Fruit fly (Drosophila melanogaster) whole organism, embryonic: ENCODE results near the gene CG14234.

ENCODE experiments used
- Atf6 ChIP-seq: fragments of 200-800 bp; sonication (Bioruptor generic); IDR thresholded peaks from 2 replicates; pipeline ENCODE4 v1.3.6; 2022; ENCODE audit warnings: missing biosample characterization, missing genetic modification characterization
- BtbVII ChIP-seq: fragments of 200-800 bp; sonication (Bioruptor generic); optimal IDR thresholded peaks from 3 replicates; lab custom pipeline; 2017; ENCODE audit warnings: missing biosample characterization, mild to moderate bottlenecking, missing genetic modification characterization
- CG10654 ChIP-seq: fragments of 200-800 bp; sonication (Bioruptor generic); optimal IDR thresholded peaks from 2 replicates; lab custom pipeline; 2016; ENCODE audit warnings: missing biosample characterization, missing genetic modification characterization
- CG10979 ChIP-seq: fragments of 200-800 bp; sonication (Bioruptor generic); optimal IDR thresholded peaks from 2 replicates; lab custom pipeline; 2018; ENCODE audit warnings: missing biosample characterization, mild to moderate bottlenecking, missing genetic modification characterization, moderate library complexity
- CG13123 ChIP-seq: fragments of 200-800 bp; sonication (Bioruptor generic); optimal IDR thresholded peaks from 2 replicates; lab custom pipeline; 2016; ENCODE audit warnings: missing biosample characterization, missing genetic modification characterization
- CG13775 ChIP-seq: fragments of 200-800 bp; sonication (Bioruptor generic); optimal IDR thresholded peaks from 3 replicates; lab custom pipeline; 2017; ENCODE audit warnings: missing biosample characterization, mild to moderate bottlenecking, missing genetic modification characterization
- CG14860 ChIP-seq: fragments of 200-800 bp; sonication (Bioruptor generic); IDR thresholded peaks from 3 replicates; pipeline ENCODE4 v1.3.6; 2022; ENCODE audit warnings: missing biosample characterization, missing genetic modification characterization; ENCODE audit not compliant: partially characterized antibody
- CG17361 ChIP-seq: fragments of 200-800 bp; sonication (Bioruptor generic); IDR thresholded peaks from 3 replicates; pipeline ENCODE4 v1.3.6; 2022; ENCODE audit warnings: missing biosample characterization, missing genetic modification characterization
- CG18262 ChIP-seq: fragments of 200-800 bp; optimal IDR thresholded peaks from 3 replicates; lab custom pipeline; 2019; ENCODE audit warnings: missing biosample characterization, mild to moderate bottlenecking, missing genetic modification characterization, moderate library complexity
- CG1832 ChIP-seq: fragments of 200-800 bp; sonication (Bioruptor generic); optimal IDR thresholded peaks from 2 replicates; lab custom pipeline; 2017; ENCODE audit warnings: missing biosample characterization, mild to moderate bottlenecking, missing genetic modification characterization, inconsistent platforms
- CG2120 ChIP-seq: fragments of 200-800 bp; sonication (Bioruptor generic); optimal IDR thresholded peaks from 3 replicates; lab custom pipeline; 2016; ENCODE audit warnings: missing biosample characterization, missing genetic modification characterization
- CG32767 ChIP-seq: fragments of 200-800 bp; sonication (Bioruptor generic); IDR thresholded peaks from 2 replicates; pipeline ENCODE4 v1.3.6; 2022; ENCODE audit warnings: missing biosample characterization, missing genetic modification characterization
- CG3407 ChIP-seq: fragments of 200-800 bp; sonication (Bioruptor generic); optimal IDR thresholded peaks from 2 replicates; lab custom pipeline; 2018; ENCODE audit warnings: missing biosample characterization, mild to moderate bottlenecking, missing genetic modification characterization
- CG3838 ChIP-seq: fragments of 200-800 bp; sonication (Bioruptor generic); optimal IDR thresholded peaks from 3 replicates; lab custom pipeline; 2016; ENCODE audit warnings: missing biosample characterization, missing genetic modification characterization
- CG7357 ChIP-seq: fragments of 200-800 bp; sonication (Bioruptor generic); IDR thresholded peaks from 3 replicates; pipeline ENCODE4 v1.3.6; 2022; ENCODE audit warnings: missing biosample characterization, missing genetic modification characterization
- CG7556 ChIP-seq: fragments of 200-800 bp; sonication (Bioruptor generic); optimal IDR thresholded peaks from 2 replicates; lab custom pipeline; 2017; ENCODE audit warnings: missing biosample characterization, mild to moderate bottlenecking, missing genetic modification characterization
- CG7745 ChIP-seq: fragments of 200-800 bp; sonication (Bioruptor generic); optimal IDR thresholded peaks from 2 replicates; lab custom pipeline; 2018; ENCODE audit warnings: missing biosample characterization, mild to moderate bottlenecking, missing genetic modification characterization, moderate library complexity
- Camta ChIP-seq: fragments of 200-800 bp; sonication (Bioruptor generic); optimal IDR thresholded peaks from 2 replicates; lab custom pipeline; 2016; ENCODE audit warnings: missing biosample characterization, missing genetic modification characterization
- Dfd ChIP-seq, 2 experiments: fragments of >200 bp; optimal IDR thresholded peaks; 2 replicates each; lab custom pipeline; 2017; ENCODE audit warnings: missing biosample characterization in 2 of 2, missing genetic modification characterization in 2 of 2
- Hand ChIP-seq: fragments of 200-800 bp; sonication (Bioruptor generic); optimal IDR thresholded peaks from 2 replicates; lab custom pipeline; 2017; ENCODE audit warnings: mild to moderate bottlenecking, missing biosample characterization, missing genetic modification reagents, missing genetic modification characterization
- Lim3 ChIP-seq: fragments of 200-800 bp; sonication (Bioruptor generic); IDR thresholded peaks from 2 replicates; pipeline ENCODE4 v1.3.6; 2022; ENCODE audit warnings: missing biosample characterization, missing genetic modification characterization
- Med ChIP-seq: fragments of 200-800 bp; sonication (Bioruptor generic); peaks from one replicate; lab custom pipeline; 2016; ENCODE audit warnings: missing biosample characterization, missing genetic modification characterization, mild to moderate bottlenecking, inconsistent platforms, moderate library complexity
- Myb ChIP-seq: fragments of 200-800 bp; sonication (Bioruptor generic); optimal IDR thresholded peaks from 2 replicates; lab custom pipeline; 2016; ENCODE audit warnings: missing biosample characterization, missing genetic modification characterization
- PHDP ChIP-seq: fragments of 200-800 bp; sonication (Bioruptor generic); optimal IDR thresholded peaks from 3 replicates; lab custom pipeline; 2018; ENCODE audit warnings: missing biosample characterization, mild to moderate bottlenecking, missing genetic modification characterization, moderate library complexity
- Xrp1 ChIP-seq: fragments of 200-800 bp; sonication (Bioruptor generic); IDR thresholded peaks from 2 replicates; pipeline ENCODE4 v1.3.6; 2022; ENCODE audit warnings: missing biosample characterization, missing genetic modification characterization
- ase ChIP-seq: fragments of 200-800 bp; sonication (Bioruptor generic); IDR thresholded peaks from 3 replicates; pipeline ENCODE4 v1.3.6; 2022; ENCODE audit warnings: missing biosample characterization, missing genetic modification characterization
- ato ChIP-seq: fragments of 200-800 bp; sonication (Bioruptor generic); IDR thresholded peaks from 2 replicates; pipeline ENCODE4 v1.3.6; 2022; ENCODE audit warnings: missing biosample characterization, missing genetic modification characterization; ENCODE audit not compliant: partially characterized antibody
- bcd ChIP-seq: fragments of 200-800 bp; sonication (Bioruptor generic); optimal IDR thresholded peaks from 2 replicates; lab custom pipeline; 2017; ENCODE audit warnings: missing biosample characterization, mild to moderate bottlenecking, missing genetic modification characterization
- bsh ChIP-seq, 2 experiments: fragments of 200-800 bp; sonication (Bioruptor generic); optimal IDR thresholded peaks; 2 replicates each; lab custom pipeline; 2017 to 2018; ENCODE audit warnings: mild to moderate bottlenecking in 2 of 2, missing biosample characterization in 2 of 2, missing genetic modification characterization in 2 of 2, moderate library complexity in 1 of 2
- btn ChIP-seq: fragments of 200-800 bp; sonication (Bioruptor generic); optimal IDR thresholded peaks from 2 replicates; lab custom pipeline; 2016; ENCODE audit warnings: missing biosample characterization, missing genetic modification characterization
- chn ChIP-seq: fragments of 200-800 bp; sonication (Bioruptor generic); optimal IDR thresholded peaks from 2 replicates; lab custom pipeline; 2016; ENCODE audit warnings: missing biosample characterization, missing genetic modification characterization
- ci ChIP-seq: fragments of 200-800 bp; sonication (Bioruptor generic); IDR thresholded peaks from 3 replicates; pipeline ENCODE4 v1.3.6; 2022; ENCODE audit warnings: missing biosample characterization, missing genetic modification characterization
- croc ChIP-seq: fragments of 200-800 bp; sonication (Bioruptor generic); conservative IDR thresholded peaks from 3 replicates; pipeline ENCODE4 v1.3.6; 2022; ENCODE audit warnings: missing biosample characterization, missing genetic modification characterization
- en ChIP-seq: fragments of 200-800 bp; sonication (Bioruptor generic); optimal IDR thresholded peaks from 2 replicates; lab custom pipeline; 2016; ENCODE audit warnings: missing biosample characterization, missing genetic modification characterization
- eyg ChIP-seq: fragments of 200-800 bp; sonication (Bioruptor generic); optimal IDR thresholded peaks from 3 replicates; lab custom pipeline; 2016; ENCODE audit warnings: missing biosample characterization, missing genetic modification characterization
- gce ChIP-seq: fragments of 200-800 bp; sonication (Bioruptor generic); IDR thresholded peaks from 3 replicates; pipeline ENCODE4 v1.3.6; 2022; ENCODE audit warnings: missing biosample characterization, missing genetic modification characterization
- gsb-n ChIP-seq: fragments of 200-800 bp; sonication (Bioruptor generic); optimal IDR thresholded peaks from 3 replicates; lab custom pipeline; 2018; ENCODE audit warnings: missing biosample characterization, mild to moderate bottlenecking, missing genetic modification characterization
- ham ChIP-seq: fragments of 200-800 bp; sonication (Bioruptor generic); IDR thresholded peaks from 2 replicates; pipeline ENCODE4 v1.3.6; 2022; ENCODE audit warnings: missing biosample characterization, missing genetic modification characterization
- jing ChIP-seq: fragments of 200-800 bp; sonication (Bioruptor generic); optimal IDR thresholded peaks from 2 replicates; lab custom pipeline; 2018; ENCODE audit warnings: missing biosample characterization, mild to moderate bottlenecking, missing genetic modification characterization
- kni ChIP-seq: fragments of 200-800 bp; sonication (Bioruptor generic); optimal IDR thresholded peaks from 3 replicates; lab custom pipeline; 2017; ENCODE audit warnings: mild to moderate bottlenecking, missing biosample characterization, missing genetic modification reagents, missing genetic modification characterization
- nau ChIP-seq: fragments of 200-800 bp; sonication (Bioruptor generic); optimal IDR thresholded peaks from 3 replicates; lab custom pipeline; 2017; ENCODE audit warnings: missing biosample characterization, mild to moderate bottlenecking, missing genetic modification characterization, missing genetic modification reagents
- nom ChIP-seq: fragments of 200-800 bp; sonication (Bioruptor generic); optimal IDR thresholded peaks from 2 replicates; lab custom pipeline; 2017; ENCODE audit warnings: missing biosample characterization, missing genetic modification characterization, mild to moderate bottlenecking, moderate library complexity, missing genetic modification reagents
- odd ChIP-seq: fragments of 200-800 bp; sonication (Bioruptor generic); optimal IDR thresholded peaks from 2 replicates; lab custom pipeline; 2017; ENCODE audit warnings: missing biosample characterization, mild to moderate bottlenecking, missing genetic modification characterization
- psq ChIP-seq: fragments of 200-800 bp; sonication (Bioruptor generic); optimal IDR thresholded peaks from 2 replicates; lab custom pipeline; 2017; ENCODE audit warnings: missing biosample characterization, missing genetic modification characterization
- slbo ChIP-seq: fragments of 200-800 bp; sonication (Bioruptor generic); IDR thresholded peaks from 2 replicates; pipeline ENCODE4 v1.3.6; 2022; ENCODE audit warnings: missing biosample characterization, missing genetic modification characterization
- trem ChIP-seq: fragments of 200-800 bp; optimal IDR thresholded peaks from 3 replicates; lab custom pipeline; 2019; ENCODE audit warnings: missing biosample characterization, mild to moderate bottlenecking, missing genetic modification characterization, moderate library complexity
- wor ChIP-seq: fragments of 200-800 bp; sonication (Bioruptor generic); IDR thresholded peaks from 2 replicates; pipeline ENCODE4 v1.3.6; 2022; ENCODE audit warnings: missing biosample characterization, missing genetic modification characterization

The CG14234 gene

DNA sequence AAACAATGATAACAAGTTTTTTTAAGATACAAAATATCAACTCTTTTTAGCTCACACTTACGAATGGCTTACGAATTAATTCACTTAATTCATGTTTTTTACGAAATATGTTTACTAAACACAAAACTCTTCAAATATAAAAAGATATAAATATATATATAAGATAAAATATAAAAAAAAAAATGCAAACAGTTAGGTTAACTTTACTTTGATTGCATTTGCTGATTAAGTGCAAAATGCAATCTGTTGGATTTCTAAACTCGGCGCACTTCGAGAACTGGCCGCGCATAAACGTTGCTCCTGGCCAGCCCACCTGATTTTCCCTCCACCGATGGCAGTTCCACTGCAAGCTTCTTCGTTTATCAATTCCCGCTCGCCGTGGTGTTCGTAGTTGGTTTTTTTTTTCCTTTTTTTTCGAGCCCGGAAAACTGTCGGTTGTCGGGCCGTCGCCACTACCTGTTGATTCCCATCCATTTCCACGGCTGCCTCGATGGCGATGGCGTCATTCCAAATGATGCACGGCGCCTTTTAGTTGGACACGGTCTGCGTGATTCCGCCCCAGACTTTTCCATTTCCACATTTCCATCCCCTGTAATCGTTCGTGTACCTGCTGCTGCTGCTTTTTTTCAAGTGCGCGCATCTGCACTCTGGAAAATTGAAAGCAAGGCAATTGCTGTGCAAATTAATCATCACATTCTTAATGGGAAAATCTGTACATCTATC, 30.3 kb downstream of the CG14234 start (continued):
- peak; percentile 8 for TF ChIP-seq kni (GFP tag; lab: Kevin White, UChicago)
- no peak for TF ChIP-seq CG7745
- TF ChIP-seq Dfd (GFP tag; optimal IDR thresholded peaks at IDR 0.05; lab: Kevin White, UChicago) = no peak
- TF ChIP-seq nau (GFP tag; lab: Kevin White, UChicago) = no peak
- TF ChIP-seq Myb = no peak
- peak; percentile 62 for TF ChIP-seq CG10979
- TF ChIP-seq Xrp1 (GFP tag; lab: Robert Waterston, UW) = peak; percentile 23; the same call in 1 of the 2 replicates
- peak; percentile 56; the same call in 2 of the 3 replicates for TF ChIP-seq CG17361 (GFP tag; lab: Robert Waterston, UW)
- no peak for TF ChIP-seq ase (GFP tag; lab: Robert Waterston, UW)
- TF ChIP-seq ato (GFP tag; lab: Robert Waterston, UW) = no peak
- no peak for TF ChIP-seq CG14860
- no peak for TF ChIP-seq odd (GFP tag; lab: Kevin White, UChicago)
- no peak for TF ChIP-seq BtbVII (GFP tag; lab: Kevin White, UChicago)
- TF ChIP-seq, all 482 proteins: peak for 35

DNA sequence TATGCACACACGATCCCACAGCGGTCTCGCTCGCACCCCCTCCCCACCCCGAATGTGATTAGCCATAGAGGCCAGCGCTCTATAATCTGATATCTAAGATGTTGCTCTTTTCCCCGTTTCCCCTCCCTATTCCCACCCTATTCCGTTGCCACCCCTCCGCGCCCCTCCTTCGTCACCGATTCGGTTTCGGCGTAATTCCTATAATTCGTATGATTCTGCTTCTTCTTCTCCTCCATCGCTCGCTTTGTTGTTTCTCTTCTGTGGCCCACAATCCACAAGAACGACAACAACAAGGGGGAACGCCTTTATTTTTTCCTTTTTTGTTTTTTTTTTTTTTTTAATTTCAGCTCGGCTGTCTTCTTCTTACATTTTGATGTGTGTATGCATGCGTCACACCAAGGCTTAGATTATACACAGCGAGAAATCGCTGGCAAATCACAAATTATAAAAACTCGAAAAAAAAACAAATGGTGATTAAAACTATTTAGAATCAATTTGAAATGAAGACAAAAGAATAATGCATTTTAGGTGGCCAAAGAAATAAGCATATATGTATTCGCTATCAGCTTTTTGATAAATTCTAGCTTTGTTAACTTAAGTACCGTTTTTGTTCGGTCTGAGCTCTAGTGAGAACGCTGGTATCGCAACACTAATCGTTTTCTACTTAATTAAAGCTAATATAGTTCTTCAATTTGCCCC, 34.6 kb downstream of the CG14234 start:
- no peak for TF ChIP-seq ham (GFP tag; lab: Robert Waterston, UW)
- TF ChIP-seq croc (GFP tag; lab: Robert Waterston, UW) = 0 out of 3 replicates have a peak, but pooled peaks have one; percentile 23
- TF ChIP-seq gce = no peak
- peak; percentile 9 for TF ChIP-seq en (GFP tag; lab: Kevin White, UChicago)
- TF ChIP-seq CG3407 = peak; percentile 4
- peak; percentile 43 for TF ChIP-seq psq
- peak; percentile 29 for TF ChIP-seq CG1832 (GFP tag; lab: Kevin White, UChicago)
- peak; percentile 29 for TF ChIP-seq kni (GFP tag; lab: Kevin White, UChicago)
- TF ChIP-seq Atf6 (GFP tag; lab: Robert Waterston, UW) = no peak
- TF ChIP-seq CG10979 = peak; percentile 79
- TF ChIP-seq chn (GFP tag; lab: Kevin White, UChicago) = peak; percentile 37
- TF ChIP-seq CG7357 = no peak
- 0 out of 2 replicates have a peak, but pooled peaks have one; percentile 15 for TF ChIP-seq CG32767
- peak; percentile 43 for TF ChIP-seq Camta (GFP tag; lab: Kevin White, UChicago)
- TF ChIP-seq trem = peak; percentile 55
- no peak for TF ChIP-seq jing (GFP tag; lab: Kevin White, UChicago)
- no peak for TF ChIP-seq Hand
- TF ChIP-seq eyg (GFP tag; lab: Kevin White, UChicago) = no peak
- TF ChIP-seq CG2120 (GFP tag; lab: Kevin White, UChicago) = peak; percentile 33
- TF ChIP-seq bsh (GFP tag; optimal IDR thresholded peaks at IDR 0.05; lab: Kevin White, UChicago) = peak; percentile 11 to 70
- no peak for TF ChIP-seq wor (GFP tag; lab: Robert Waterston, UW)
- TF ChIP-seq nom = peak; percentile 36
- TF ChIP-seq CG13123 (GFP tag; lab: Kevin White, UChicago) = no peak
- TF ChIP-seq slbo (GFP tag; lab: Robert Waterston, UW) = peak; percentile 31; the same call in 1 of the 2 replicates
- no peak for TF ChIP-seq btn (GFP tag; lab: Kevin White, UChicago)
- peak; percentile 46 for TF ChIP-seq CG13775 (GFP tag; lab: Kevin White, UChicago)
- no peak for TF ChIP-seq Lim3 (GFP tag; lab: Robert Waterston, UW)
- TF ChIP-seq PHDP (tag; lab: Kevin White, UChicago) = peak; percentile 28
- TF ChIP-seq bcd (GFP tag; lab: Kevin White, UChicago) = peak; percentile 13
- TF ChIP-seq CG18262 (tag; lab: Kevin White, UChicago) = peak; percentile 75
- no peak for TF ChIP-seq CG3838
- TF ChIP-seq gsb-n (tag; lab: Kevin White, UChicago) = peak; percentile 55
- peak; percentile 6 for TF ChIP-seq CG10654 (GFP tag; lab: Kevin White, UChicago)
- TF ChIP-seq CG7556 (GFP tag; lab: Kevin White, UChicago) = peak; percentile 43
- TF ChIP-seq Med (GFP tag; lab: Kevin White, UChicago) = peak; percentile 78
- peak; percentile 67; the same call in 2 of the 3 replicates for TF ChIP-seq ci (GFP tag; lab: Robert Waterston, UW)
